Worm (Caenorhabditis elegans): ENCODE results near the gene Y39A1A.22.

Gene Y39A1A.22

ce11 chrIII:10734511-10735233 is 27.8 kb upstream of the Y39A1A.22 start:
- peak; percentile 93 for TF ChIP-seq nfya-1 (tag; optimal IDR thresholded peaks at IDR 0.05)
- TF ChIP-seq hlh-8 (tag; optimal IDR thresholded peaks at IDR 0.05) = no peak

- no peak for TF ChIP-seq elt-4 (tag; optimal IDR thresholded peaks at IDR 0.05)
- no peak for TF ChIP-seq T23F11.4 (GFP tag; optimal IDR thresholded peaks at IDR 0.05)
- TF ChIP-seq unc-42 (tag; optimal IDR thresholded peaks at IDR 0.05) = no peak
- TF ChIP-seq gmeb-2 (tag; optimal IDR thresholded peaks at IDR 0.05) = no peak
- TF ChIP-seq ceh-19 (GFP tag; optimal IDR thresholded peaks at IDR 0.05) = no peak
- TF ChIP-seq syd-9 (tag; optimal IDR thresholded peaks at IDR 0.05) = no peak
- no peak for TF ChIP-seq elt-2 (tag; optimal IDR thresholded peaks at IDR 0.05)
- no peak for TF ChIP-seq rnt-1 (tag; optimal IDR thresholded peaks at IDR 0.05)
- no peak for TF ChIP-seq ref-2 (tag; optimal IDR thresholded peaks at IDR 0.05)
Observed at ce11 chrIII:10733300-10733699, 26.5 kb upstream of the Y39A1A.22 start.

- TF ChIP-seq unc-3 (GFP tag; conservative IDR thresholded peaks at IDR 0.05) (no peak), unc-3 (tag; optimal IDR thresholded peaks at IDR 0.05) (no peak), hlh-30 (tag; optimal IDR thresholded peaks at IDR 0.05; ENCODE audit: insufficient read depth) (no peak), lim-6 (tag; optimal IDR thresholded peaks at IDR 0.05) (no peak), ceh-18 (tag; optimal IDR thresholded peaks at IDR 0.05) (no peak), ceh-34 (tag; optimal IDR thresholded peaks at IDR 0.05) (no peak), pax-1 (tag; optimal IDR thresholded peaks at IDR 0.05) (no peak), ceh-31 (tag; optimal IDR thresholded peaks at IDR 0.05) (no peak), K02D7.2 (tag; optimal IDR thresholded peaks at IDR 0.05) (no peak), pha-2 (tag; optimal IDR thresholded peaks at IDR 0.05) (no peak), fkh-6 (tag; optimal IDR thresholded peaks at IDR 0.05) (no peak), madf-2 (tag; optimal IDR thresholded peaks at IDR 0.05) (no peak), ama-1 (optimal IDR thresholded peaks at IDR 0.05) (no peak), pros-1 (tag; optimal IDR thresholded peaks at IDR 0.05) (no peak)
Observed at ce11 chrIII:10730510-10730909, 23.7 kb upstream of the Y39A1A.22 start, which contains the start of gene tat-3. TSS of gene tat-3 (minus strand) at chrIII:10730705.

DNA sequence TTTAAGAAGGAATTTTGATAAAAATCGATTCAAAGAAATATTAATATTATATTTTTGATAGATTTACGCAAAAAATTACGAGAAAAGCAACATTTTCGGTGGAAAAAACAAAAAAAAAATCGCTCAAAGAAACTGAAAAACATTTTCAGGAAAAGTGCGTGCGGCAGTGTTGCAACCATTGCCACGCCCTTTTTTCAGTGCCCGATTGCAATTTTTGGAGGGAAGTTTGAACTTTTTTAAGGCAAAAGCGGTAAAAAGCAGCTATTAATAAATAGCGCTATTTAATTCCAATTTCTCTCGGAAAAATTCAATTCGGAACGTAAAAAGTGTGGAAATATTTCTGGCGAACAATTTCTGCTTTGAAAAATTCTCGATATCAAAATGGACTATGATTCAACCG is 14.2 kb upstream of the Y39A1A.22 start:
- no peak for TF ChIP-seq mec-3 (tag; optimal IDR thresholded peaks at IDR 0.05; ENCODE audit: borderline replicate concordance)
- no peak for TF ChIP-seq dve-1 (tag; optimal IDR thresholded peaks at IDR 0.05)
- TF ChIP-seq ceh-18 (tag; optimal IDR thresholded peaks at IDR 0.05) = no peak
- TF ChIP-seq ama-1 (optimal IDR thresholded peaks at IDR 0.05) = no peak
- no peak for TF ChIP-seq C08G9.2 (tag; optimal IDR thresholded peaks at IDR 0.05)
- TF ChIP-seq ceh-19 (GFP tag; optimal IDR thresholded peaks at IDR 0.05) = no peak
- TF ChIP-seq lim-6 (tag; optimal IDR thresholded peaks at IDR 0.05) = no peak
- TF ChIP-seq tbx-2 (tag; optimal IDR thresholded peaks at IDR 0.05) = no peak
- no peak for TF ChIP-seq elt-2 (tag; optimal IDR thresholded peaks at IDR 0.05)
- no peak for TF ChIP-seq unc-86 (tag; optimal IDR thresholded peaks at IDR 0.05)
- TF ChIP-seq syd-9 (tag; optimal IDR thresholded peaks at IDR 0.05) = no peak
- no peak for TF ChIP-seq sox-4 (tag; optimal IDR thresholded peaks at IDR 0.05)
- no peak for TF ChIP-seq sdc-2 (tag; optimal IDR thresholded peaks at IDR 0.05)
- TF ChIP-seq ceh-48 (tag; optimal IDR thresholded peaks at IDR 0.05) = no peak
- TF ChIP-seq ceh-45 (GFP tag; IDR thresholded peaks at IDR 0.05) = no peak

DNA sequence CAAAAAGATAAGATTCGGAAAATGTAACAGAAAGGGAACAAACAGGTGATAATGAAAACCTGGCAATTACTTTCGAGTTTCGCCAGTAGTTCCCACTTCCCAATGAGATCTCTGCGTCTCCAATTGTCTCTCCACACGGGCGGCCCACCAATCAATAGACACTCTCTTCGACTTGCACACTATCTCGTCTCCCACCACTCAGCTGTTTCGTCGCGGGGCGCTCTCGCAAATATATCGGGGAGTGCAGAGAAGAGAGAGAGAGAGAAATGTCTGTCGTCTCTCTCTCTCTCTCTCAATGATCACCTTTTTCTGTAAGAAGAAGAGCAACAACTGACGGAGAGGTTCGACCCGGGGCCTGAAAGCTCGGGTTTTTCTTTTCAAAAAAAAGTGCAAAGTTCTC is 13.3 kb upstream of the Y39A1A.22 start:
- TF ChIP-seq dmd-4 (tag; optimal IDR thresholded peaks at IDR 0.05; ENCODE audit: borderline replicate concordance) (no peak), odd-2 (tag; optimal IDR thresholded peaks at IDR 0.05) (no peak), ceh-18 (tag; optimal IDR thresholded peaks at IDR 0.05) (peak; percentile 68), ceh-30 (tag; optimal IDR thresholded peaks at IDR 0.05) (no peak), pqm-1 (tag; optimal IDR thresholded peaks at IDR 0.05) (no peak), madf-2 (tag; optimal IDR thresholded peaks at IDR 0.05) (no peak), zip-5 (tag; optimal IDR thresholded peaks at IDR 0.05) (no peak), K09A11.1 (tag; optimal IDR thresholded peaks at IDR 0.05; ENCODE audit: insufficient read depth) (peak; percentile 29), Y22D7AL.16 (tag; optimal IDR thresholded peaks at IDR 0.05) (no peak), hlh-15 (tag; optimal IDR thresholded peaks at IDR 0.05) (no peak), K02D7.2 (tag; optimal IDR thresholded peaks at IDR 0.05) (no peak), elt-4 (tag; optimal IDR thresholded peaks at IDR 0.05) (no peak), tbx-2 (tag; optimal IDR thresholded peaks at IDR 0.05) (peak; percentile 67), fax-1 (tag; optimal IDR thresholded peaks at IDR 0.05) (no peak), gmeb-2 (tag; optimal IDR thresholded peaks at IDR 0.05) (no peak), ceh-31 (tag; optimal IDR thresholded peaks at IDR 0.05) (peak; percentile 85), nhr-11 (tag; optimal IDR thresholded peaks at IDR 0.05) (no peak), ceh-34 (tag; optimal IDR thresholded peaks at IDR 0.05) (peak; percentile 60), C08G9.2 (tag; optimal IDR thresholded peaks at IDR 0.05) (no peak), C38D4.7 (GFP tag; optimal IDR thresholded peaks at IDR 0.05) (no peak)
